Worm (Caenorhabditis elegans) whole organism, L1 larva: ENCODE results near the gene ZK1010.2.

ENCODE experiments used
- aly-2 ChIP-seq: fragments of 150-350 bp; optimal IDR thresholded peaks from 2 replicates; lab custom pipeline; 2014; ENCODE audit warnings: missing biosample characterization, missing genetic modification characterization
- ama-1 ChIP-seq: fragments of 150-350 bp; optimal IDR thresholded peaks from 2 replicates; lab custom pipeline; 2014
- ceh-63 ChIP-seq: fragments of 200-800 bp; sonication (Bioruptor generic); optimal IDR thresholded peaks from 2 replicates; lab custom pipeline; 2018; ENCODE audit warnings: mild to moderate bottlenecking, missing genetic modification characterization, missing compliant biosample characterization
- ceh-8 ChIP-seq: fragments of 200-800 bp; sonication (Bioruptor generic); optimal IDR thresholded peaks from 2 replicates; lab custom pipeline; 2018; ENCODE audit warnings: mild to moderate bottlenecking, missing genetic modification characterization, moderate library complexity, missing compliant biosample characterization
- ceh-82 ChIP-seq, 3 experiments: fragments of 150-350 bp in 1 of 3; sonication (generic microtip) in 2 of 3; optimal IDR thresholded peaks; 2 replicates each; lab custom pipeline; 2014 to 2017; ENCODE audit warnings: missing biosample characterization in 3 of 3, missing genetic modification characterization in 3 of 3
- ceh-88 ChIP-seq: fragments of 200-800 bp; sonication (Bioruptor generic); IDR thresholded peaks from 2 replicates; pipeline ENCODE4 v1.3.6; 2022; ENCODE audit warnings: missing genetic modification characterization, missing compliant biosample characterization
- ceh-90 ChIP-seq: sonication (generic microtip); optimal IDR thresholded peaks from 2 replicates; lab custom pipeline; 2016; ENCODE audit warnings: missing genetic modification characterization, missing compliant biosample characterization
- dpl-1 ChIP-seq, 3 experiments: fragments of 150-350 bp in 2 of 3; sonication (generic microtip) in 1 of 3; optimal IDR thresholded peaks; 2 replicates each; lab custom pipeline; 2014 to 2017; ENCODE audit warnings: missing biosample characterization in 3 of 3, missing genetic modification characterization in 3 of 3, missing genetic modification reagents in 3 of 3
- efl-1 ChIP-seq, 4 experiments: fragments of 150-350 bp; optimal IDR thresholded peaks in 3 of 4; peaks in 1 of 4; 1 replicate in 1 of 4; 2 replicates in 3 of 4; lab custom pipeline; 2014; ENCODE audit warnings: missing biosample characterization in 2 of 4, missing genetic modification characterization in 2 of 4, missing genetic modification reagents in 2 of 4
- elt-2 ChIP-seq: sonication (generic microtip); optimal IDR thresholded peaks from 2 replicates; lab custom pipeline; 2016; ENCODE audit warnings: missing genetic modification characterization, mild to moderate bottlenecking, inconsistent platforms, missing compliant biosample characterization, missing genetic modification reagents
- ets-5 ChIP-seq: fragments of 200-800 bp; sonication (Bioruptor generic); IDR thresholded peaks from 2 replicates; pipeline ENCODE4 v1.3.6; 2022; ENCODE audit warnings: missing genetic modification characterization, missing compliant biosample characterization
- fkh-8 ChIP-seq: sonication (generic microtip); optimal IDR thresholded peaks from 2 replicates; lab custom pipeline; 2016; ENCODE audit warnings: mild to moderate bottlenecking, missing genetic modification characterization, missing compliant biosample characterization
- fos-1 ChIP-seq: fragments of 150-350 bp; optimal IDR thresholded peaks from 2 replicates; lab custom pipeline; 2014; ENCODE audit warnings: missing biosample characterization, missing genetic modification characterization
- hlh-17 ChIP-seq: fragments of 200-800 bp; sonication (Bioruptor generic); optimal IDR thresholded peaks from 2 replicates; lab custom pipeline; 2018; ENCODE audit warnings: missing genetic modification characterization, mild to moderate bottlenecking, missing compliant biosample characterization, moderate library complexity, borderline replicate concordance
- hlh-4 ChIP-seq: sonication (generic microtip); optimal IDR thresholded peaks from 2 replicates; lab custom pipeline; 2016; ENCODE audit warnings: mild to moderate bottlenecking, missing genetic modification characterization, missing compliant biosample characterization
- hpl-2 ChIP-seq: fragments of 150-350 bp; optimal IDR thresholded peaks from 2 replicates; lab custom pipeline; 2014; ENCODE audit warnings: missing biosample characterization, missing genetic modification reagents, missing genetic modification characterization
- irx-1 ChIP-seq: sonication (generic microtip); optimal IDR thresholded peaks from 2 replicates; lab custom pipeline; 2016; ENCODE audit warnings: missing genetic modification characterization, missing compliant biosample characterization
- lin-13 ChIP-seq: fragments of 150-350 bp; optimal IDR thresholded peaks from 2 replicates; lab custom pipeline; 2014; ENCODE audit warnings: missing biosample characterization, missing genetic modification reagents, missing genetic modification characterization
- lin-14 ChIP-seq: fragments of 200-800 bp; sonication (Bioruptor generic); optimal IDR thresholded peaks from 2 replicates; lab custom pipeline; 2018; ENCODE audit warnings: mild to moderate bottlenecking, missing genetic modification characterization, moderate library complexity, missing compliant biosample characterization
- lin-35 ChIP-seq, 2 experiments: fragments of 150-350 bp; optimal IDR thresholded peaks; 2 replicates each; lab custom pipeline; 2014; ENCODE audit warnings: missing biosample characterization in 2 of 2, missing genetic modification characterization in 2 of 2, missing genetic modification reagents in 2 of 2
- lin-39 ChIP-seq: fragments of 150-350 bp; optimal IDR thresholded peaks from 2 replicates; lab custom pipeline; 2014; ENCODE audit warnings: missing biosample characterization, missing genetic modification reagents, missing genetic modification characterization
- lir-3 ChIP-seq: sonication (generic microtip); optimal IDR thresholded peaks from 2 replicates; lab custom pipeline; 2016; ENCODE audit warnings: mild to moderate bottlenecking, missing genetic modification characterization, moderate library complexity, missing compliant biosample characterization; ENCODE audit not compliant: poor library complexity
- lsy-2 ChIP-seq, 2 experiments: fragments of 150-350 bp; optimal IDR thresholded peaks; 2 replicates each; lab custom pipeline; 2014; ENCODE audit warnings: missing biosample characterization in 2 of 2, missing genetic modification characterization in 2 of 2
- mab-9 ChIP-seq: fragments of 200-800 bp; sonication (Bioruptor generic); IDR thresholded peaks from 2 replicates; pipeline ENCODE4 v1.3.6; 2022; ENCODE audit warnings: missing genetic modification reagents, missing genetic modification characterization, missing compliant biosample characterization
- nhr-11 ChIP-seq: fragments of 150-350 bp; optimal IDR thresholded peaks from 2 replicates; lab custom pipeline; 2014; ENCODE audit warnings: missing biosample characterization, missing genetic modification characterization
- nhr-12 ChIP-seq: sonication (generic microtip); optimal IDR thresholded peaks from 2 replicates; lab custom pipeline; 2017; ENCODE audit warnings: missing biosample characterization, missing genetic modification characterization
- nhr-19 ChIP-seq: fragments of 200-800 bp; sonication (Bioruptor generic); conservative IDR thresholded peaks from 2 replicates; pipeline ENCODE4 v1.3.6; 2022; ENCODE audit warnings: missing genetic modification characterization, missing compliant biosample characterization
- nhr-20 ChIP-seq: sonication (generic microtip); optimal IDR thresholded peaks from 2 replicates; lab custom pipeline; 2016; ENCODE audit warnings: mild to moderate bottlenecking, missing genetic modification characterization, missing compliant biosample characterization
- nhr-47 ChIP-seq: sonication (generic microtip); optimal IDR thresholded peaks from 2 replicates; lab custom pipeline; 2016; ENCODE audit warnings: mild to moderate bottlenecking, missing genetic modification characterization, moderate library complexity, missing compliant biosample characterization
- nhr-71 ChIP-seq: sonication (generic microtip); optimal IDR thresholded peaks from 2 replicates; lab custom pipeline; 2016; ENCODE audit warnings: mild to moderate bottlenecking, missing genetic modification characterization, moderate library complexity, missing compliant biosample characterization
- nhr-76 ChIP-seq: sonication (generic microtip); optimal IDR thresholded peaks from 2 replicates; lab custom pipeline; 2017; ENCODE audit warnings: missing biosample characterization, missing genetic modification characterization
- nhr-85 ChIP-seq: sonication (generic microtip); peaks from one replicate; lab custom pipeline; 2016; ENCODE audit warnings: missing genetic modification characterization, inconsistent platforms, missing compliant biosample characterization
- nhr-90 ChIP-seq: sonication (generic microtip); optimal IDR thresholded peaks from 2 replicates; lab custom pipeline; 2016; ENCODE audit warnings: mild to moderate bottlenecking, missing genetic modification characterization, missing compliant biosample characterization; ENCODE audit not compliant: poor library complexity
- pag-3 ChIP-seq: sonication (generic microtip); optimal IDR thresholded peaks from 2 replicates; lab custom pipeline; 2017; ENCODE audit warnings: missing genetic modification characterization, mild to moderate bottlenecking, missing compliant biosample characterization, antibody characterized with exemption, borderline replicate concordance; ENCODE audit not compliant: insufficient read depth
- rnt-1 ChIP-seq: sonication (generic microtip); optimal IDR thresholded peaks from 2 replicates; lab custom pipeline; 2016; ENCODE audit warnings: mild to moderate bottlenecking, missing genetic modification characterization, moderate library complexity, missing compliant biosample characterization
- skn-1 ChIP-seq: fragments of 150-350 bp; optimal IDR thresholded peaks from 2 replicates; lab custom pipeline; 2014; ENCODE audit warnings: missing biosample characterization, missing genetic modification characterization
- sup-37 ChIP-seq: fragments of 200-800 bp; sonication (Bioruptor generic); optimal IDR thresholded peaks from 2 replicates; lab custom pipeline; 2018; ENCODE audit warnings: mild to moderate bottlenecking, missing genetic modification characterization, missing compliant biosample characterization
- swsn-7 ChIP-seq: sonication (generic microtip); optimal IDR thresholded peaks from 2 replicates; lab custom pipeline; 2016; ENCODE audit warnings: missing genetic modification characterization, missing compliant biosample characterization
- unc-130 ChIP-seq: fragments of 150-350 bp; optimal IDR thresholded peaks from 2 replicates; lab custom pipeline; 2017; ENCODE audit warnings: missing biosample characterization, missing genetic modification characterization, inconsistent platforms
- vab-15 ChIP-seq: sonication (generic microtip); optimal IDR thresholded peaks from 2 replicates; lab custom pipeline; 2017; ENCODE audit warnings: missing genotype, mild to moderate bottlenecking, missing genetic modification characterization, missing compliant biosample characterization
- xbp-1 ChIP-seq: sonication (generic microtip); optimal IDR thresholded peaks from 2 replicates; lab custom pipeline; 2016; ENCODE audit warnings: missing genetic modification characterization, missing compliant biosample characterization
- zip-4 ChIP-seq: fragments of 200-800 bp; sonication (Bioruptor generic); optimal IDR thresholded peaks from 2 replicates; lab custom pipeline; 2018; ENCODE audit warnings: mild to moderate bottlenecking, missing genetic modification characterization, moderate library complexity, missing compliant biosample characterization
- ztf-4 ChIP-seq: fragments of 150-350 bp; optimal IDR thresholded peaks from 2 replicates; lab custom pipeline; 2014; ENCODE audit warnings: missing biosample characterization, missing genetic modification characterization

Gene ZK1010.2

DNA sequence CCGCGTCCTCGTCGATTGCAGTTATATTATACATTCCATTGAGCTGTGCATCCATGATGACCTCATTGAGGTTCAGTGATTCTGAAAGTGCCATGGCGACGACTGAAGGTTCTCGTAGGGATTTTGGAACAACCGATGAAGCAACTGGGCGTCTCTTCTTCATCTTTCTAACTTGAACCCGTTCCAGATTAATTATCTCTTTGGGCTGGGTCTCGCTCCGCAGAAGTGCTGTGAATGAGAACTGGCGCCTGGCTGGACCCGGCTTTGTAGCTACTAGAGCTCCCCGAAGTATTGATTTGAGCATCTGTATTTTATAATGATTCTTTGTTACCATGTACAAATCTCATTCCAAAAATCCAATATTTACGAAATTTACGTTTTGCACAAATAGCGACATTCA is at the start of gene ZK1010.2:
TSS of gene ZK1010.2 (minus strand) at position 304 of the 400 bp plus-strand sequence.
- peak; percentile 28 for TF ChIP-seq nhr-47 (tag; lab: Kevin White, UChicago)
- TF ChIP-seq mab-9 = 0 out of 2 replicates have a peak, but pooled peaks have one; percentile 33
- TF ChIP-seq xbp-1 (tag; lab: Kevin White, UChicago) = no peak
- no peak for TF ChIP-seq lin-13 (GFP tag; lab: Kevin White, UChicago)
- TF ChIP-seq lsy-2 (tag; optimal IDR thresholded peaks at IDR 0.05; lab: Kevin White, UChicago) = peak in 1 of 2 experiments; percentile 4

DNA sequence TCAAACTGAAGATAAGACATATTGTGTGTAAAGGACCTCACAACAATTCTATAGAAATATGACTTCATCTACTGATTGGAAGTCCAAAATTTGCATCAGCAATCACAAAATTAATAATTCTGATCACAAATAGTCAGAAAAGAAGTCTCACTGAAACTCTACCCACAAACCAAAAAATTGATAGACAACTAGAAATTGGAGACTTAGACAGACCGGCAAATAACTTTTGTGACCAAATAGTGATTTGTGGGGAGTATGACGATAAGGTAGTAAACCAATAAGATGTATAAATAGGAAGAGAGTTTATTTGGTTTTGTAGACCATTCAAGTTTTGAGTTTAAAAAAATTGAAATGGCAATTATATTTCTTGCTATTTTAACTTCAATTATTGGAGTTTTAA is 46.6 kb upstream of the ZK1010.2 start, which contains the start of gene cyp-13A12:
TSS of gene cyp-13A12 (plus strand) at position 267 of the 400 bp plus-strand sequence.
- TF ChIP-seq lin-39 (no peak), lin-35 (GFP tag; optimal IDR thresholded peaks at IDR 0.05; lab: Kevin White, UChicago) (peak in 1 of 2 experiments; percentile 8), elt-2 (tag; lab: Kevin White, UChicago) (peak; percentile 20)
- TF ChIP-seq, all 84 proteins: peak for 2

DNA sequence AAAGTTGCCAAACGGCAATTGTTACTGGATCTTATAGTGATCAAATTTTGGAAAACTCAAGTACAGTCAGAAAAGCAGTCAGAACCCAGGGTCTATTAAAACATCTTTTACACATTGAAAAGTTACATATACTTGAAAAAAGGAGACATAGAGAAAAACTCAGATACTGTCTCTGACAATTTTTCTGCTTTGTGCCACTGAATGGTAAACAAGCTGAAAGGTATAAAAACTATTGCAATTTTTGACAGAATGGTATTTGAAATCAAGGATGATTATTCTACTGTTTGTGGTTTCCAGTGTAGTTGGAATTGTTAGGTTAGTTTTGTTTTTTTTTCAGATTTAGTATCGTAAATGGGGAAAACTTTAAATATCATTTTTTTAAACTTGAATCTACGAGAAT is 43.1 kb upstream of the ZK1010.2 start, which contains the start of gene cyp-13A11:
TSS of gene cyp-13A11 (plus strand) at position 266 of the 400 bp plus-strand sequence.
- no peak for TF ChIP-seq unc-130 (tag; lab: Kevin White, UChicago)
- TF ChIP-seq skn-1 = no peak
- no peak for TF ChIP-seq aly-2 (tag; lab: Kevin White, UChicago)
- no peak for TF ChIP-seq fos-1 (tag; lab: Kevin White, UChicago)
- TF ChIP-seq irx-1 (tag; lab: Kevin White, UChicago) = no peak
- no peak for TF ChIP-seq fkh-8 (tag; lab: Kevin White, UChicago)
- TF ChIP-seq pag-3 (tag; lab: Kevin White, UChicago) = no peak
- no peak for TF ChIP-seq ceh-90 (tag; lab: Kevin White, UChicago)
- TF ChIP-seq nhr-76 = no peak
- TF ChIP-seq nhr-12 (tag; lab: Kevin White, UChicago) = no peak
- no peak for TF ChIP-seq nhr-11
- TF ChIP-seq lir-3 = no peak
- no peak for TF ChIP-seq ets-5
- TF ChIP-seq lin-14 (GFP tag; lab: Kevin White, UChicago) = no peak
- no peak for TF ChIP-seq ztf-4 (tag; lab: Kevin White, UChicago)
- no peak for TF ChIP-seq rnt-1 (tag; lab: Kevin White, UChicago)
- TF ChIP-seq nhr-19 (GFP tag; lab: Robert Waterston, UW) = no peak
- TF ChIP-seq nhr-85 (tag; lab: Kevin White, UChicago) = no peak
- no peak for TF ChIP-seq swsn-7

DNA sequence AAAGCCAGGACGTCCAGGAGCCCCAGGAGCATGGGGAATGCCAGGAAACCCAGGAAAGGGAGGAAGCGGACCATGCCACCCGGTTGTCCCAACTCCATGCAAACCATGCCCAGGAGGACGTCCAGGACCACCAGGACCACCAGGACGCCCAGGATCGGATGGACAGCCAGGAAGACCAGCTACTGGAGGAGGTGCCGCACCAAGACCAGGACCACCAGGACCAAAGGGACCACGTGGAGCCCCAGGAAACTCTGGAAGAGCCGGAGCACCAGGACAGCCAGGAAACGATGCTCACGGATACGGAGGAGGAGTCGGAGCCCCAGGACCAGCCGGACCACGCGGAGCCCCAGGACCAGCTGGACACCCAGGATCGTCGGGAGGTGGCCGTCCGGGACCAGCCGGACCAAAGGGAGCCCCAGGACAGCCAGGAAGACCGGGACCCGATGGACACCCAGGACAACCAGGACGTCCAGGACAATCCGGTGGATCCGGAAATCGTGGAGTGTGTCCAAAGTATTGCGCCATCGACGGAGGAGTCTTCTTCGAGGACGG is 42.0 kb upstream of the ZK1010.2 start:
- no peak for TF ChIP-seq dpl-1 (GFP tag; optimal IDR thresholded peaks at IDR 0.05; lab: Kevin White, UChicago)
- TF ChIP-seq ceh-8 (GFP tag; lab: Kevin White, UChicago) = peak; percentile 79

DNA sequence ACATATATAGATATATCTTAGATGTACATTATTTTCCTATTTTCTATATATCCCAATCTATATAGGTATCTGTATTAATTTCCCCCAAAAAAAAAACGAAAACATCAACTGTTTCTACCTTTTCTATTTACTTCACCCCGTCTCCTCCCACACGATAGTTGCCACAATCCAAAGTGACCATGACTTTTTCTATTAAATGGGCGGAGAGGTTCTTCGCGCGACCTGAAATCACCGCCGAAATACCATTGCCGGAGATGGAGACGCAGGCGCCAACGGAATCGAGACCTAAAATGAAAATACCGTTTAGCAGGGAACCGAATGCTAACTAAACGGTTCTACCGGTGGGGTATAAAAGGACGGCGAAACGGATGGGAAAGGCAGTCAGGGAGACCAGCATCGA is 41.0 kb upstream of the ZK1010.2 start, which contains the start of gene col-98:
TSS of gene col-98 (plus strand) at position 390 of the 400 bp plus-strand sequence.
- TF ChIP-seq pag-3 (tag; lab: Kevin White, UChicago) (no peak), nhr-71 (tag; lab: Kevin White, UChicago) (peak; percentile 24), nhr-20 (tag; lab: Kevin White, UChicago) (no peak), hlh-17 (GFP tag; lab: Kevin White, UChicago) (no peak), ceh-88 (no peak), ama-1 (lab: Kevin White, UChicago) (no peak), ceh-63 (GFP tag; lab: Kevin White, UChicago) (no peak), irx-1 (tag; lab: Kevin White, UChicago) (no peak), sup-37 (GFP tag; lab: Kevin White, UChicago) (no peak), nhr-90 (peak; percentile 46), nhr-47 (tag; lab: Kevin White, UChicago) (peak; percentile 14), ets-5 (no peak), ceh-82 (tag; optimal IDR thresholded peaks at IDR 0.05; lab: Kevin White, UChicago) (no peak), ztf-4 (tag; lab: Kevin White, UChicago) (no peak), hlh-4 (tag; lab: Kevin White, UChicago) (no peak), efl-1 (optimal IDR thresholded peaks at IDR 0.05; lab: Kevin White, UChicago) (no peak), efl-1 (GFP tag; optimal IDR thresholded peaks at IDR 0.05 in 1 of 2; lab: Kevin White, UChicago) (peak in 1 of 2 experiments; percentile 72), hpl-2 (GFP tag; lab: Kevin White, UChicago) (no peak), nhr-19 (GFP tag; lab: Robert Waterston, UW) (no peak), zip-4 (GFP tag; lab: Kevin White, UChicago) (no peak), fos-1 (tag; lab: Kevin White, UChicago) (no peak), xbp-1 (tag; lab: Kevin White, UChicago) (no peak), vab-15 (tag; lab: Kevin White, UChicago) (no peak), lin-14 (GFP tag; lab: Kevin White, UChicago) (peak; percentile 78)
